Worm (Caenorhabditis elegans): ENCODE data around the gene nhr-269.

ce11 chrV:15367770-15368169 lies 1.8 kb downstream of the nhr-269 start:
- no peak for TF ChIP-seq med-1 (GFP tag; optimal IDR thresholded peaks at IDR 0.05; ENCODE audit: insufficient read depth)
- no peak for TF ChIP-seq flt-1 (GFP tag; IDR thresholded peaks at IDR 0.05)
- no peak for TF ChIP-seq klf-2 (GFP tag; conservative IDR thresholded peaks at IDR 0.05)
